Fruit fly (Drosophila melanogaster): ENCODE measurements around the gene pelo.

Gene pelo

dm6 chr2L:9757990-9758814, 57.6 kb downstream of the pelo start, which contains the start of gene zf30C (continued):
- peak; percentile 61 for TF ChIP-seq cato (GFP tag; optimal IDR thresholded peaks at IDR 0.05; ENCODE audit: borderline replicate concordance)
- TF ChIP-seq CG11085 (GFP tag; IDR thresholded peaks at IDR 0.05): peak; percentile 81
- peak; percentile 7 to 77 for TF ChIP-seq bsh (GFP tag; optimal IDR thresholded peaks at IDR 0.05)
- peak; percentile 28 for TF ChIP-seq Hey (tag; optimal IDR thresholded peaks at IDR 0.05)
- peak; percentile 39 for TF ChIP-seq CG2875 (GFP tag; optimal IDR thresholded peaks at IDR 0.05)
- TF ChIP-seq D19A (tag; optimal IDR thresholded peaks at IDR 0.05): peak; percentile 59
- no peak for TF ChIP-seq tll (GFP tag; optimal IDR thresholded peaks at IDR 0.05)
- peak; percentile 88 for TF ChIP-seq CG4617 (GFP tag; optimal IDR thresholded peaks at IDR 0.05; ENCODE audit: borderline replicate concordance)
- peak; percentile 78; the same call in 2 of the 3 replicates for TF ChIP-seq CG11093 (GFP tag; IDR thresholded peaks at IDR 0.05)
- TF ChIP-seq nom (GFP tag; optimal IDR thresholded peaks at IDR 0.05): peak; percentile 8
- peak; percentile 68; the same call in 2 of the 3 replicates for TF ChIP-seq so (GFP tag; IDR thresholded peaks at IDR 0.05)
- TF ChIP-seq NFAT (GFP tag; IDR thresholded peaks at IDR 0.05): peak; percentile 91
- TF ChIP-seq CG30431 (GFP tag; optimal IDR thresholded peaks at IDR 0.05): peak; percentile 78
- peak; percentile 87 for TF ChIP-seq Aef1 (GFP tag; IDR thresholded peaks at IDR 0.05)
- peak in 1 of 3 experiments; percentile 33 for TF ChIP-seq Stat92E (GFP tag; optimal IDR thresholded peaks at IDR 0.05)
- TF ChIP-seq CG3995 (GFP tag; optimal IDR thresholded peaks at IDR 0.05): peak; percentile 25
- TF ChIP-seq Sry-β (GFP tag; optimal IDR thresholded peaks at IDR 0.05): peak; percentile 28
- peak; percentile 77 for TF ChIP-seq CG13296 (GFP tag; optimal IDR thresholded peaks at IDR 0.05)
- TF ChIP-seq CG17568 (GFP tag; optimal IDR thresholded peaks at IDR 0.05): no peak
- no peak for TF ChIP-seq pan (optimal IDR thresholded peaks at IDR 0.05)
- peak in 1 of 2 experiments; percentile 87 for TF ChIP-seq pan (GFP tag; optimal IDR thresholded peaks at IDR 0.05 in 1 of 2, IDR thresholded peaks at IDR 0.05 in 1 of 2)
- TF ChIP-seq CG17328 (GFP tag; IDR thresholded peaks at IDR 0.05): peak; percentile 84
- peak; percentile 63 for TF ChIP-seq Bgb (GFP tag; IDR thresholded peaks at IDR 0.05; ENCODE audit: partially characterized antibody)
- TF ChIP-seq CG18619 (GFP tag; optimal IDR thresholded peaks at IDR 0.05): peak; percentile 80
